Fruit fly (Drosophila melanogaster) Kc167 (cell line): ENCODE results near the gene larp.

Source experiments
- Myc ChIP-seq: fragments of >200 bp; optimal IDR thresholded peaks from 2 replicates; lab custom pipeline; 2017; ENCODE audit warnings: missing external identifiers
- Sin3A ChIP-seq: fragments of >200 bp; optimal IDR thresholded peaks from 2 replicates; lab custom pipeline; 2018; ENCODE audit warnings: missing external identifiers
- h ChIP-seq: fragments of >200 bp; optimal IDR thresholded peaks from 3 replicates; lab custom pipeline; 2018; ENCODE audit warnings: missing external identifiers
- psq ChIP-seq: fragments of >200 bp; optimal IDR thresholded peaks from 2 replicates; lab custom pipeline; 2017; ENCODE audit warnings: missing external identifiers
- ttk ChIP-seq: sonication (Bioruptor generic); optimal IDR thresholded peaks from 2 replicates; lab custom pipeline; 2017; ENCODE audit warnings: missing external identifiers

DNA sequence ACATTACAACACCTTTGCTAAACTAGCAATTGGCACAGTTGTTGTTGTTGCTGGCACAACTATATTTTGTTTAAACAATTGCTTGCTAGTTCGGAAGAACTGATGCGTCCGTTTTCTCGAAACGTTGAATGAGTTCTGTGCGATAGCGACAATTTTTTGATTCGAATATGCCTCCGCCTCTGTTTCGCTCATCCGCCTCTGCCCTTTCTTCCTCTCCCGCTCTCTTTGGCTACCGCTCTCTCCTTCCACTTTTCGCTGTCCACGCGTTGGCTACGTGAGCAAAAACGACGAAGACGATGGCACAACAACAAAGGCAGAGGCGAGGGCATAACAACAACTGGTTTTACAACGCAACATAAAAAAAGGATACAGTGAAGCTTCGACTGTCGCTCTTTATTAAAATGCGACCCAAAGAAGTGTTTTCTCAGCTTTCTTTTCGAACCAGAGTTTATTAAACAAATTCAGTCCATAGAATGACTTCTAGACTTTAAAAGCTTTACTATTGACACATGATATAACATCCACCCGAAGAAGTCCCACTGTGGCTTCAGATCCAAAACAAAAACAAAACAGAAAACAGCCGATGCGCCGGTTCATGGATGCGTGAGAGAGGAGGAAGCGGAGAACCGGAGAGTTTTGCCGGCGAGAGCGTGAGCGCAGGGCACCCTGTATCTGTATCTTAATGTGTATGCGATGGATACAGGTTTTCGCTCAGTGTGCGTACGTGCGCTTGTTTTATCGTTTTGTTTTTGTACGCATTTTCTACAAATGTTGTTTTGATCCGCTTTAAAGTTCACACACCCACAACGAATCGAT is 9.9 kb downstream of the larp start:
- TF ChIP-seq h (lab: Kevin White, UChicago) (no peak), ttk (no peak), psq (no peak), Sin3A (no peak), Myc (lab: Kevin White, UChicago) (no peak)
